Fruit fly (Drosophila melanogaster) whole organism, embryonic: ENCODE measurements around the gene CG12594.

Experiments
- ATbp ChIP-seq: fragments of 200-800 bp; sonication (Bioruptor generic); optimal IDR thresholded peaks from 2 replicates; lab custom pipeline; 2017; ENCODE audit warnings: missing biosample characterization, mild to moderate bottlenecking, missing genetic modification characterization, missing genetic modification reagents
- B-H2 ChIP-seq: fragments of 200-800 bp; sonication (Bioruptor generic); optimal IDR thresholded peaks from 2 replicates; lab custom pipeline; 2018; ENCODE audit warnings: missing biosample characterization, mild to moderate bottlenecking, missing genetic modification characterization
- BEAF-32 ChIP-seq: fragments of 200-800 bp; sonication (Bioruptor generic); optimal IDR thresholded peaks from 3 replicates; lab custom pipeline; 2017; ENCODE audit warnings: missing biosample characterization, missing genetic modification characterization, mild to moderate bottlenecking, moderate library complexity, missing genetic modification reagents
- CG10321 ChIP-seq: fragments of 200-800 bp; sonication (Bioruptor generic); IDR thresholded peaks from 2 replicates; pipeline ENCODE4 v1.3.6; 2022; ENCODE audit warnings: missing biosample characterization, missing genetic modification characterization
- CG10543 ChIP-seq: fragments of 200-800 bp; sonication (Bioruptor generic); optimal IDR thresholded peaks from 3 replicates; lab custom pipeline; 2017; ENCODE audit warnings: missing biosample characterization, mild to moderate bottlenecking, missing genetic modification characterization, moderate library complexity
- CG11085 ChIP-seq: fragments of 200-800 bp; sonication (Bioruptor generic); IDR thresholded peaks from 2 replicates; pipeline ENCODE4 v1.3.6; 2022; ENCODE audit warnings: missing biosample characterization, missing genetic modification characterization
- CG12071 ChIP-seq: fragments of 200-800 bp; sonication (Bioruptor generic); optimal IDR thresholded peaks from 3 replicates; lab custom pipeline; 2018; ENCODE audit warnings: missing biosample characterization, mild to moderate bottlenecking, missing genetic modification characterization
- CG12769 ChIP-seq: fragments of 200-800 bp; sonication (Bioruptor generic); optimal IDR thresholded peaks from 2 replicates; lab custom pipeline; 2019; ENCODE audit warnings: missing biosample characterization, mild to moderate bottlenecking, missing genetic modification characterization, moderate library complexity
- CG15601 ChIP-seq: fragments of 200-800 bp; sonication (Bioruptor generic); optimal IDR thresholded peaks from 3 replicates; lab custom pipeline; 2019; ENCODE audit warnings: missing biosample characterization, mild to moderate bottlenecking, missing genetic modification characterization, moderate library complexity
- CG1832 ChIP-seq: fragments of 200-800 bp; sonication (Bioruptor generic); optimal IDR thresholded peaks from 2 replicates; lab custom pipeline; 2017; ENCODE audit warnings: missing biosample characterization, mild to moderate bottlenecking, missing genetic modification characterization, inconsistent platforms
- CG2712 ChIP-seq: fragments of 200-800 bp; optimal IDR thresholded peaks from 3 replicates; lab custom pipeline; 2019; ENCODE audit warnings: missing biosample characterization, mild to moderate bottlenecking, missing genetic modification characterization, moderate library complexity
- CG3163 ChIP-seq: fragments of 200-800 bp; sonication (Bioruptor generic); optimal IDR thresholded peaks from 3 replicates; lab custom pipeline; 2016; ENCODE audit warnings: missing biosample characterization, missing genetic modification characterization
- CG4360 ChIP-seq: fragments of 200-800 bp; sonication (Bioruptor generic); IDR thresholded peaks from 2 replicates; pipeline ENCODE4 v1.3.6; 2022; ENCODE audit warnings: missing biosample characterization, missing genetic modification characterization
- CG4617 ChIP-seq: fragments of 200-800 bp; sonication (Bioruptor generic); optimal IDR thresholded peaks from 3 replicates; lab custom pipeline; 2016; ENCODE audit warnings: missing biosample characterization, missing genetic modification characterization, borderline replicate concordance
- CG4820 ChIP-seq: fragments of 200-800 bp; sonication (Bioruptor generic); optimal IDR thresholded peaks from 3 replicates; lab custom pipeline; 2016; ENCODE audit warnings: missing biosample characterization, missing genetic modification characterization
- CG7556 ChIP-seq: fragments of 200-800 bp; sonication (Bioruptor generic); optimal IDR thresholded peaks from 2 replicates; lab custom pipeline; 2017; ENCODE audit warnings: missing biosample characterization, mild to moderate bottlenecking, missing genetic modification characterization
- CG8290 ChIP-seq, 3 experiments: fragments of 200-800 bp; sonication (Bioruptor generic); optimal IDR thresholded peaks; 2 replicates each; lab custom pipeline; 2016 to 2019; ENCODE audit warnings: missing biosample characterization in 3 of 3, missing genetic modification characterization in 3 of 3, mild to moderate bottlenecking in 2 of 3, moderate library complexity in 1 of 3
- CG8478 ChIP-seq: fragments of >200 bp; optimal IDR thresholded peaks from 2 replicates; lab custom pipeline; 2018
- CG8924 ChIP-seq: fragments of 200-800 bp; optimal IDR thresholded peaks from 3 replicates; lab custom pipeline; 2019; ENCODE audit warnings: missing biosample characterization, mild to moderate bottlenecking, missing genetic modification characterization, moderate library complexity
- CG8944 ChIP-seq: fragments of 200-800 bp; sonication (Bioruptor generic); optimal IDR thresholded peaks from 3 replicates; lab custom pipeline; 2016; ENCODE audit warnings: missing biosample characterization, missing genetic modification characterization
- CG9609 ChIP-seq: fragments of 200-800 bp; sonication (Bioruptor generic); optimal IDR thresholded peaks from 3 replicates; lab custom pipeline; 2016; ENCODE audit warnings: missing biosample characterization, missing genetic modification characterization
- D ChIP-seq, 2 experiments: fragments of 200-800 bp in 1 of 2; fragments of >200 bp in 1 of 2; sonication (Bioruptor generic) in 1 of 2; optimal IDR thresholded peaks; 2 replicates in 1 of 2; 3 replicates in 1 of 2; lab custom pipeline; 2017; ENCODE audit warnings: mild to moderate bottlenecking in 1 of 2, missing biosample characterization in 1 of 2, missing genetic modification characterization in 1 of 2, missing genetic modification reagents in 1 of 2
- D19A ChIP-seq: fragments of 200-800 bp; optimal IDR thresholded peaks from 3 replicates; lab custom pipeline; 2019; ENCODE audit warnings: missing biosample characterization, mild to moderate bottlenecking, missing genetic modification characterization, moderate library complexity
- Dref ChIP-seq: fragments of 200-800 bp; sonication (Bioruptor generic); IDR thresholded peaks from 2 replicates; pipeline ENCODE4 v1.3.6; 2022; ENCODE audit warnings: missing biosample characterization, missing genetic modification characterization
- Elba2 ChIP-seq: fragments of 200-800 bp; sonication (Bioruptor generic); optimal IDR thresholded peaks from 3 replicates; lab custom pipeline; 2016; ENCODE audit warnings: missing biosample characterization, missing genetic modification characterization
- Ets65A ChIP-seq: fragments of 200-800 bp; sonication (Bioruptor generic); peaks from one replicate; lab custom pipeline; 2016; ENCODE audit warnings: missing biosample characterization, missing genetic modification characterization
- HmgD ChIP-seq: fragments of 200-800 bp; sonication (Bioruptor generic); optimal IDR thresholded peaks from 3 replicates; lab custom pipeline; 2016; ENCODE audit warnings: missing biosample characterization, missing genetic modification characterization
- Lim3 ChIP-seq: fragments of 200-800 bp; sonication (Bioruptor generic); IDR thresholded peaks from 2 replicates; pipeline ENCODE4 v1.3.6; 2022; ENCODE audit warnings: missing biosample characterization, missing genetic modification characterization
- Med ChIP-seq: fragments of 200-800 bp; sonication (Bioruptor generic); peaks from one replicate; lab custom pipeline; 2016; ENCODE audit warnings: missing biosample characterization, missing genetic modification characterization, mild to moderate bottlenecking, inconsistent platforms, moderate library complexity
- Myb ChIP-seq: fragments of 200-800 bp; sonication (Bioruptor generic); optimal IDR thresholded peaks from 2 replicates; lab custom pipeline; 2016; ENCODE audit warnings: missing biosample characterization, missing genetic modification characterization
- Rfx ChIP-seq: fragments of 200-800 bp; sonication (Bioruptor generic); IDR thresholded peaks from 2 replicates; pipeline ENCODE4 v1.3.6; 2022; ENCODE audit warnings: missing biosample characterization, missing genetic modification characterization
- Spps ChIP-seq: fragments of 200-800 bp; sonication (Bioruptor generic); optimal IDR thresholded peaks from 2 replicates; lab custom pipeline; 2018; ENCODE audit warnings: missing biosample characterization, mild to moderate bottlenecking, missing genetic modification characterization
- Tbp ChIP-seq: fragments of >200 bp; optimal IDR thresholded peaks from 2 replicates; lab custom pipeline; 2018; ENCODE audit warnings: missing biosample characterization, missing genetic modification characterization
- abd-A ChIP-seq: fragments of 200-800 bp; sonication (Bioruptor generic); optimal IDR thresholded peaks from 3 replicates; lab custom pipeline; 2019; ENCODE audit warnings: missing biosample characterization, mild to moderate bottlenecking, missing genetic modification characterization, moderate library complexity
- az2 ChIP-seq: fragments of 200-800 bp; sonication (Bioruptor generic); optimal IDR thresholded peaks from 3 replicates; lab custom pipeline; 2016; ENCODE audit warnings: missing biosample characterization, missing genetic modification characterization
- bowl ChIP-seq: fragments of 200-800 bp; sonication (Bioruptor generic); IDR thresholded peaks from 2 replicates; pipeline ENCODE4 v1.3.6; 2022; ENCODE audit warnings: missing biosample characterization, missing genetic modification characterization
- cwo ChIP-seq: fragments of 200-800 bp; sonication (Bioruptor generic); optimal IDR thresholded peaks from 3 replicates; lab custom pipeline; 2017; ENCODE audit warnings: missing biosample characterization, missing genetic modification characterization, mild to moderate bottlenecking, moderate library complexity, missing genetic modification reagents
- fd64A ChIP-seq: fragments of 200-800 bp; sonication (Bioruptor generic); optimal IDR thresholded peaks from 3 replicates; lab custom pipeline; 2018; ENCODE audit warnings: missing biosample characterization, mild to moderate bottlenecking, missing genetic modification characterization
- gce ChIP-seq: fragments of 200-800 bp; sonication (Bioruptor generic); IDR thresholded peaks from 3 replicates; pipeline ENCODE4 v1.3.6; 2022; ENCODE audit warnings: missing biosample characterization, missing genetic modification characterization
- kah ChIP-seq: fragments of 200-800 bp; sonication (Bioruptor generic); optimal IDR thresholded peaks from 2 replicates; lab custom pipeline; 2018; ENCODE audit warnings: missing biosample characterization, mild to moderate bottlenecking, missing genetic modification characterization
- kni ChIP-seq: fragments of 200-800 bp; sonication (Bioruptor generic); optimal IDR thresholded peaks from 3 replicates; lab custom pipeline; 2017; ENCODE audit warnings: mild to moderate bottlenecking, missing biosample characterization, missing genetic modification reagents, missing genetic modification characterization
- onecut ChIP-seq: fragments of 200-800 bp; sonication (Bioruptor generic); IDR thresholded peaks from 2 replicates; pipeline ENCODE4 v1.3.6; 2022; ENCODE audit warnings: missing biosample characterization, missing genetic modification characterization
- pfk ChIP-seq: fragments of 200-800 bp; sonication (Bioruptor generic); optimal IDR thresholded peaks from 2 replicates; lab custom pipeline; 2018; ENCODE audit warnings: missing biosample characterization, mild to moderate bottlenecking, missing genetic modification characterization, moderate library complexity
- run ChIP-seq: fragments of 200-800 bp; sonication (Bioruptor generic); optimal IDR thresholded peaks from 3 replicates; lab custom pipeline; 2018; ENCODE audit warnings: missing biosample characterization, mild to moderate bottlenecking, missing genetic modification characterization
- sob ChIP-seq: fragments of 200-800 bp; sonication (Bioruptor generic); IDR thresholded peaks from 2 replicates; pipeline ENCODE4 v1.3.6; 2022; ENCODE audit warnings: missing biosample characterization, missing genetic modification characterization
- usp ChIP-seq: fragments of >200 bp; optimal IDR thresholded peaks from 2 replicates; lab custom pipeline; 2017; ENCODE audit warnings: missing biosample characterization, missing genetic modification characterization
- wek ChIP-seq: fragments of 200-800 bp; sonication (Bioruptor generic); optimal IDR thresholded peaks from 3 replicates; lab custom pipeline; 2018; ENCODE audit warnings: missing biosample characterization, mild to moderate bottlenecking, missing genetic modification characterization, moderate library complexity
- zfh2 ChIP-seq: fragments of 200-800 bp; sonication (Bioruptor generic); optimal IDR thresholded peaks from 2 replicates; lab custom pipeline; 2016; ENCODE audit warnings: missing biosample characterization, missing genetic modification characterization

Gene CG12594

DNA sequence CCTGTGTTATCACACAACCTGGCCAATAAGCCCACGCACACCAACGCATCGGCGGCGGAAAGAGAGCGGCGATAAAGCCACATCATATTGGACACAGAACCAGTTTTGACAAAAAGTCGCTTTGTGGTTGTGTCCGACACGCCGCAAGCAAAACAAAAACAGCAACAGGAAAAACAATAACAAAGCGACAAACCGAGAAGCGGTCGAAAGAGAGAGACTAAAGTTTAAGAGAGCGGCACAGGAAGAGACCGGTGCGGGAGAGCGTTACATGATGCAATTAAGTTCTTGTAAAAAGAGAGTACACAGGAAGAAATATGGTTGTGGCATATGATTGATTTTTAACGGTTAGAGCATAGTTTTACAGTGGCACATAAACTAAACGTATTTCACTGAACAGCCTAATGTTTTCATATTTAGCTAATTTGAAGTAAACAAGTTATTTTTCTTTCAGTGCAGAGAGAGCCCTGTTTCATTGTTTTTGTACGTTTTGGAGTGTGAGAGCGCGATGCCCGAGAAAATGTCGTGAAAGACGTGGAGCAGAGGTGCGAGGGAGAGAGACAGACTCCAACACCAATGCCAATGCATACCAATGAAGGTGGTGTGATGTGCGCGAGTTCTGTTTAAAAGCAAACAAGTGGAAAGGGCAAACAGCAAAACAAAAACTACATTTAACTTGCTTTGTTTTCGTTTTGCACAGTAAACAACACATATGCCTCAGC is 39.3 kb downstream of the CG12594 start (continued):
- TF ChIP-seq CG2712 (tag; lab: Kevin White, UChicago) (peak; percentile 100), bowl (no peak), CG8478 (lab: Kevin White, UChicago) (peak; percentile 56), zfh2 (GFP tag; lab: Kevin White, UChicago) (peak; percentile 100), ATbp (GFP tag; lab: Kevin White, UChicago) (peak; percentile 100), CG15601 (peak; percentile 99), CG9609 (GFP tag; lab: Kevin White, UChicago) (peak; percentile 100), CG8924 (tag; lab: Kevin White, UChicago) (peak; percentile 100), HmgD (peak; percentile 100), Myb (GFP tag; lab: Kevin White, UChicago) (peak; percentile 98), Spps (tag; lab: Kevin White, UChicago) (peak; percentile 99), sob (GFP tag; lab: Robert Waterston, UW) (no peak), CG4360 (GFP tag; lab: Robert Waterston, UW) (no peak), run (tag; lab: Kevin White, UChicago) (peak; percentile 99), Ets65A (GFP tag; lab: Kevin White, UChicago) (peak; percentile 100), CG10321 (no peak), Lim3 (GFP tag; lab: Robert Waterston, UW) (no peak), Tbp (no peak), CG4617 (GFP tag; lab: Kevin White, UChicago) (peak; percentile 100), CG8944 (peak; percentile 100), CG4820 (peak; percentile 99)
- TF ChIP-seq, all 482 proteins: peak for 316

DNA sequence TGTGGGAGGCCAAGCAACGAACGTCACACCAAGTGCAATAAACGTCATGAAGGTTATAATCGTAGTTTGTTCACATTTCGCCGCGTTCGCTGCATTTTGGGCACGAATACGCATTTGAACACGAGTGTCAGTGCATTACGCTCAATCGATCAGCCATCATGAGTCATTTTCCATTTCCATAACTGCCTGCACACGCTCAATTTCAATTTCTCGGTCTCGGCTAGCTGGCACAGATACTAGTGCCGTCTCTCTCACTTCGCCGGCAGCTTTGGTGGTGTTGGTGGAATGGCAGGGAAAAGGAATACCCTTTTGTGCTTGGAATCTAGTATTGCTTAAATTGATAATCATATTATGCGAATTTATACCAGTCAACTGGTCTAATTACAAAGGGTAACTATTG is 40.2 kb downstream of the CG12594 start:
- TF ChIP-seq pfk (GFP tag; lab: Kevin White, UChicago) = peak; percentile 47
- TF ChIP-seq CG8290 (GFP tag; optimal IDR thresholded peaks at IDR 0.05; lab: Kevin White, UChicago) = no peak
- TF ChIP-seq CG8290 (tag; optimal IDR thresholded peaks at IDR 0.05; lab: Kevin White, UChicago) = peak in 1 of 2 experiments; percentile 22
- peak; percentile 77 for TF ChIP-seq Elba2 (GFP tag; lab: Kevin White, UChicago)
- TF ChIP-seq Med (GFP tag; lab: Kevin White, UChicago) = peak; percentile 16
- peak; percentile 41 for TF ChIP-seq wek (GFP tag; lab: Kevin White, UChicago)
- TF ChIP-seq D19A (tag; lab: Kevin White, UChicago) = peak; percentile 34
- peak; percentile 40 for TF ChIP-seq onecut (GFP tag; lab: Robert Waterston, UW)
- no peak for TF ChIP-seq az2 (GFP tag; lab: Kevin White, UChicago)
- peak; percentile 26 for TF ChIP-seq BEAF-32 (GFP tag; lab: Kevin White, UChicago)
- TF ChIP-seq CG1832 (GFP tag; lab: Kevin White, UChicago) = peak; percentile 31
- no peak for TF ChIP-seq gce (GFP tag; lab: Robert Waterston, UW)
- no peak for TF ChIP-seq CG7556 (GFP tag; lab: Kevin White, UChicago)

DNA sequence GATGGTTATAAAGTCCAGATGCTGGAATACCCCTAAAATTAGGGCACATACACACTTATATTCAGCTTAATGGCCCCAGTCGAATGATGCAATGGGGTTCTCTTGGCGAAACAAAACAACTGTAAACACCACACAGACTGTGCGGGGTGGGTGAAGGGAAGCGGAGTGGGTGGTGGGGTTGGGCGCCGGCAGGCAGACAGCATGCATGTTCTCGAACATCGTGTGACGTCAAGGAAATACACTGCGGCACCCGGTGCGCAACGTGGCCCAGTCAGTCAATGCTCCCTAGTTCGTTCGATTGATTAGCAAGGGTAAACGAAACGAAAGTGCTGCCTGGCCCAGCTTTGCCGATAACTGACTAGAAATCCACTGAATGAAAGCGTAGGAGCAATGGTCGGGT is 41.0 kb downstream of the CG12594 start:
- TF ChIP-seq B-H2 (GFP tag; lab: Kevin White, UChicago) = peak; percentile 29
- TF ChIP-seq abd-A = peak; percentile 71
- TF ChIP-seq Rfx = no peak
- no peak for TF ChIP-seq CG3163
- no peak for TF ChIP-seq pfk (GFP tag; lab: Kevin White, UChicago)
- TF ChIP-seq usp (GFP tag; lab: Kevin White, UChicago) = no peak
- no peak for TF ChIP-seq D (optimal IDR thresholded peaks at IDR 0.05; lab: Kevin White, UChicago)
- TF ChIP-seq D (GFP tag; optimal IDR thresholded peaks at IDR 0.05; lab: Kevin White, UChicago) = no peak
- peak; percentile 72 for TF ChIP-seq CG12769 (tag; lab: Kevin White, UChicago)
- peak; percentile 86 for TF ChIP-seq CG10543
- peak; percentile 11 for TF ChIP-seq cwo (GFP tag; lab: Kevin White, UChicago)
- peak; percentile 23 for TF ChIP-seq kni (GFP tag; lab: Kevin White, UChicago)
- TF ChIP-seq kah = peak; percentile 30
- TF ChIP-seq fd64A (GFP tag; lab: Kevin White, UChicago) = peak; percentile 28
- no peak for TF ChIP-seq CG11085
- TF ChIP-seq wek (GFP tag; lab: Kevin White, UChicago) = peak; percentile 41
- TF ChIP-seq CG12071 = peak; percentile 11
- TF ChIP-seq Dref (GFP tag; lab: Robert Waterston, UW) = no peak
